Fruit fly (Drosophila melanogaster) whole organism, embryonic: ENCODE data around the gene rngo.

Experiments
- BEAF-32 ChIP-seq: fragments of 200-800 bp; sonication (Bioruptor generic); optimal IDR thresholded peaks from 3 replicates; lab custom pipeline; 2017; ENCODE audit warnings: missing biosample characterization, missing genetic modification characterization, mild to moderate bottlenecking, moderate library complexity, missing genetic modification reagents
- Bteb2 ChIP-seq: fragments of 200-800 bp; sonication (Bioruptor generic); optimal IDR thresholded peaks from 2 replicates; lab custom pipeline; 2016; ENCODE audit warnings: missing biosample characterization, missing genetic modification characterization
- CG10462 ChIP-seq: fragments of 200-800 bp; sonication (Bioruptor generic); optimal IDR thresholded peaks from 2 replicates; lab custom pipeline; 2016; ENCODE audit warnings: missing biosample characterization, missing genetic modification characterization
- CG10565 ChIP-seq: fragments of 200-800 bp; sonication (Bioruptor generic); optimal IDR thresholded peaks from 3 replicates; lab custom pipeline; 2016; ENCODE audit warnings: missing biosample characterization, mild to moderate bottlenecking, missing genetic modification characterization
- CG10654 ChIP-seq: fragments of 200-800 bp; sonication (Bioruptor generic); optimal IDR thresholded peaks from 2 replicates; lab custom pipeline; 2016; ENCODE audit warnings: missing biosample characterization, missing genetic modification characterization
- CG11456 ChIP-seq: fragments of 200-800 bp; sonication (Bioruptor generic); IDR thresholded peaks from 3 replicates; pipeline ENCODE4 v1.3.6; 2022; ENCODE audit warnings: missing biosample characterization, missing genetic modification characterization
- CG12155 ChIP-seq: fragments of 200-800 bp; sonication (Bioruptor generic); optimal IDR thresholded peaks from 3 replicates; lab custom pipeline; 2016; ENCODE audit warnings: missing biosample characterization, missing genetic modification characterization
- CG17802 ChIP-seq: fragments of 200-800 bp; sonication (Bioruptor generic); optimal IDR thresholded peaks from 2 replicates; lab custom pipeline; 2018; ENCODE audit warnings: missing biosample characterization, mild to moderate bottlenecking, missing genetic modification characterization, moderate library complexity
- CG2199 ChIP-seq: fragments of 200-800 bp; sonication (Bioruptor generic); IDR thresholded peaks from 3 replicates; pipeline ENCODE4 v1.3.6; 2022; ENCODE audit warnings: missing biosample characterization, missing genetic modification characterization
- CG2889 ChIP-seq: fragments of 200-800 bp; sonication (Bioruptor generic); IDR thresholded peaks from 3 replicates; pipeline ENCODE4 v1.3.6; 2022; ENCODE audit warnings: missing biosample characterization, missing genetic modification characterization
- CG33213 ChIP-seq: fragments of 200-800 bp; sonication (Bioruptor generic); optimal IDR thresholded peaks from 3 replicates; lab custom pipeline; 2016; ENCODE audit warnings: missing biosample characterization, missing genetic modification characterization
- CG34224 ChIP-seq: fragments of 200-800 bp; sonication (Bioruptor generic); IDR thresholded peaks from 3 replicates; pipeline ENCODE4 v1.3.6; 2022; ENCODE audit warnings: missing biosample characterization, missing genetic modification characterization; ENCODE audit not compliant: partially characterized antibody
- CG3838 ChIP-seq: fragments of 200-800 bp; sonication (Bioruptor generic); optimal IDR thresholded peaks from 3 replicates; lab custom pipeline; 2016; ENCODE audit warnings: missing biosample characterization, missing genetic modification characterization
- CG4820 ChIP-seq: fragments of 200-800 bp; sonication (Bioruptor generic); optimal IDR thresholded peaks from 3 replicates; lab custom pipeline; 2016; ENCODE audit warnings: missing biosample characterization, missing genetic modification characterization
- CG6272 ChIP-seq: fragments of 200-800 bp; sonication (Bioruptor generic); IDR thresholded peaks from 2 replicates; pipeline ENCODE4 v1.3.6; 2022; ENCODE audit warnings: missing biosample characterization, missing genetic modification characterization
- CG6683 ChIP-seq: fragments of 200-800 bp; sonication (Bioruptor generic); optimal IDR thresholded peaks from 2 replicates; lab custom pipeline; 2017; ENCODE audit warnings: missing biosample characterization, mild to moderate bottlenecking, missing genetic modification characterization, missing genetic modification reagents
- CG6854 ChIP-seq: fragments of 200-800 bp; sonication (Bioruptor generic); optimal IDR thresholded peaks from 3 replicates; lab custom pipeline; 2017; ENCODE audit warnings: missing biosample characterization, mild to moderate bottlenecking, missing genetic modification characterization
- CG7928 ChIP-seq: fragments of 200-800 bp; sonication (Bioruptor generic); optimal IDR thresholded peaks from 2 replicates; lab custom pipeline; 2017; ENCODE audit warnings: missing biosample characterization, mild to moderate bottlenecking, missing genetic modification characterization
- CG7963 ChIP-seq: fragments of 200-800 bp; sonication (Bioruptor generic); IDR thresholded peaks from 3 replicates; pipeline ENCODE4 v1.3.6; 2022; ENCODE audit warnings: missing biosample characterization, missing genetic modification characterization; ENCODE audit not compliant: partially characterized antibody
- CG8089 ChIP-seq: fragments of 200-800 bp; sonication (Bioruptor generic); optimal IDR thresholded peaks from 3 replicates; lab custom pipeline; 2016; ENCODE audit warnings: missing biosample characterization, missing genetic modification characterization
- CG9437 ChIP-seq: fragments of 200-800 bp; sonication (Bioruptor generic); optimal IDR thresholded peaks from 2 replicates; lab custom pipeline; 2018; ENCODE audit warnings: missing biosample characterization, mild to moderate bottlenecking, missing genetic modification characterization
- CG9876 ChIP-seq: fragments of 200-800 bp; sonication (Bioruptor generic); optimal IDR thresholded peaks from 2 replicates; lab custom pipeline; 2016; ENCODE audit warnings: missing biosample characterization, missing genetic modification characterization
- CTCF ChIP-seq: fragments of 200-800 bp; sonication (Bioruptor generic); optimal IDR thresholded peaks from 2 replicates; lab custom pipeline; 2017; ENCODE audit warnings: missing biosample characterization, mild to moderate bottlenecking, missing genetic modification characterization, moderate library complexity
- E2f1 ChIP-seq: fragments of 200-800 bp; sonication (Bioruptor generic); IDR thresholded peaks from 2 replicates; pipeline ENCODE4 v1.3.6; 2022; ENCODE audit warnings: missing biosample characterization, missing genetic modification characterization
- Fer1 ChIP-seq: fragments of 200-800 bp; sonication (Bioruptor generic); optimal IDR thresholded peaks from 2 replicates; lab custom pipeline; 2017; ENCODE audit warnings: missing biosample characterization, mild to moderate bottlenecking, missing genetic modification characterization
- H15 ChIP-seq: fragments of 200-800 bp; sonication (Bioruptor generic); IDR thresholded peaks from 3 replicates; pipeline ENCODE4 v1.3.6; 2022; ENCODE audit warnings: missing biosample characterization, missing genetic modification characterization
- Kr ChIP-seq: fragments of 200-800 bp; sonication (Bioruptor generic); optimal IDR thresholded peaks from 2 replicates; lab custom pipeline; 2017; ENCODE audit warnings: missing biosample characterization, mild to moderate bottlenecking, missing genetic modification characterization
- Nf-YC ChIP-seq: fragments of 200-800 bp; optimal IDR thresholded peaks from 3 replicates; lab custom pipeline; 2019; ENCODE audit warnings: missing biosample characterization, mild to moderate bottlenecking, missing genetic modification characterization, moderate library complexity
- PHDP ChIP-seq: fragments of 200-800 bp; sonication (Bioruptor generic); optimal IDR thresholded peaks from 3 replicates; lab custom pipeline; 2018; ENCODE audit warnings: missing biosample characterization, mild to moderate bottlenecking, missing genetic modification characterization, moderate library complexity
- Rx ChIP-seq: fragments of 200-800 bp; sonication (Bioruptor generic); IDR thresholded peaks from 2 replicates; pipeline ENCODE4 v1.3.6; 2022; ENCODE audit warnings: missing biosample characterization, missing genetic modification characterization
- Usf ChIP-seq: fragments of 200-800 bp; sonication (Bioruptor generic); optimal IDR thresholded peaks from 2 replicates; lab custom pipeline; 2017; ENCODE audit warnings: missing genotype, missing biosample characterization, missing genetic modification characterization
- ac ChIP-seq: fragments of 200-800 bp; sonication (Bioruptor generic); optimal IDR thresholded peaks from 3 replicates; lab custom pipeline; 2017; ENCODE audit warnings: missing biosample characterization, mild to moderate bottlenecking, missing genetic modification characterization
- chn ChIP-seq: fragments of 200-800 bp; sonication (Bioruptor generic); optimal IDR thresholded peaks from 2 replicates; lab custom pipeline; 2016; ENCODE audit warnings: missing biosample characterization, missing genetic modification characterization
- corto ChIP-seq: fragments of 200-800 bp; sonication (Bioruptor generic); optimal IDR thresholded peaks from 2 replicates; lab custom pipeline; 2016; ENCODE audit warnings: missing biosample characterization, mild to moderate bottlenecking, missing genetic modification characterization, moderate library complexity
- dmrt11E ChIP-seq: fragments of 200-800 bp; sonication (Bioruptor generic); optimal IDR thresholded peaks from 3 replicates; lab custom pipeline; 2018; ENCODE audit warnings: missing biosample characterization, mild to moderate bottlenecking, missing genetic modification characterization, moderate library complexity
- gcm ChIP-seq: fragments of 200-800 bp; sonication (Bioruptor generic); optimal IDR thresholded peaks from 2 replicates; lab custom pipeline; 2019; ENCODE audit warnings: missing biosample characterization, mild to moderate bottlenecking, missing genetic modification characterization, moderate library complexity
- hth ChIP-seq: fragments of >200 bp; optimal IDR thresholded peaks from 2 replicates; lab custom pipeline; 2017; ENCODE audit warnings: inconsistent platforms
- kay ChIP-seq: fragments of 200-800 bp; sonication (Bioruptor generic); optimal IDR thresholded peaks from 2 replicates; lab custom pipeline; 2016; ENCODE audit warnings: missing biosample characterization, missing genetic modification characterization
- kni ChIP-seq: fragments of 200-800 bp; sonication (Bioruptor generic); optimal IDR thresholded peaks from 3 replicates; lab custom pipeline; 2017; ENCODE audit warnings: mild to moderate bottlenecking, missing biosample characterization, missing genetic modification reagents, missing genetic modification characterization
- knrl ChIP-seq: fragments of 200-800 bp; sonication (Bioruptor generic); IDR thresholded peaks from 3 replicates; pipeline ENCODE4 v1.3.6; 2022; ENCODE audit warnings: missing biosample characterization, missing genetic modification characterization; ENCODE audit not compliant: partially characterized antibody
- lab ChIP-seq: fragments of 200-800 bp; sonication (Bioruptor generic); optimal IDR thresholded peaks from 3 replicates; lab custom pipeline; 2017; ENCODE audit warnings: missing biosample characterization, missing genetic modification characterization, mild to moderate bottlenecking, moderate library complexity, missing genetic modification reagents
- prd ChIP-seq, 3 experiments: fragments of >200 bp in 2 of 3; fragments of 200-800 bp in 1 of 3; sonication (Bioruptor generic) in 1 of 3; optimal IDR thresholded peaks in 2 of 3; IDR thresholded peaks in 1 of 3; 2 replicates in 2 of 3; 3 replicates in 1 of 3; pipeline versions ENCODE4 v1.3.6 to Lab custom; 2017 to 2022; ENCODE audit warnings: missing biosample characterization in 1 of 3, missing genetic modification characterization in 1 of 3
- salm ChIP-seq: fragments of 200-800 bp; sonication (Bioruptor generic); optimal IDR thresholded peaks from 2 replicates; lab custom pipeline; 2018; ENCODE audit warnings: missing biosample characterization, mild to moderate bottlenecking, missing genetic modification characterization
- ssp ChIP-seq: fragments of 200-800 bp; sonication (Bioruptor generic); IDR thresholded peaks from 2 replicates; pipeline ENCODE4 v1.3.6; 2022; ENCODE audit warnings: missing biosample characterization, missing genetic modification characterization
- stc ChIP-seq: fragments of 200-800 bp; sonication (Bioruptor generic); IDR thresholded peaks from 2 replicates; pipeline ENCODE4 v1.3.6; 2022; ENCODE audit warnings: missing biosample characterization, missing genetic modification characterization
- tap ChIP-seq: fragments of 200-800 bp; optimal IDR thresholded peaks from 3 replicates; lab custom pipeline; 2019; ENCODE audit warnings: missing biosample characterization, mild to moderate bottlenecking, missing genetic modification characterization, moderate library complexity
- toy ChIP-seq: fragments of 200-800 bp; sonication (Bioruptor generic); IDR thresholded peaks from 2 replicates; pipeline ENCODE4 v1.3.6; 2022; ENCODE audit warnings: missing biosample characterization, missing genetic modification characterization
- trh ChIP-seq: fragments of 200-800 bp; sonication (Bioruptor generic); optimal IDR thresholded peaks from 2 replicates; lab custom pipeline; 2016; ENCODE audit warnings: missing biosample characterization, missing genetic modification characterization
- tup ChIP-seq: fragments of 200-800 bp; sonication (Bioruptor generic); optimal IDR thresholded peaks from 2 replicates; lab custom pipeline; 2016; ENCODE audit warnings: missing biosample characterization, mild to moderate bottlenecking, missing genetic modification characterization, moderate library complexity
- tx ChIP-seq: fragments of 200-800 bp; sonication (Bioruptor generic); optimal IDR thresholded peaks from 2 replicates; lab custom pipeline; 2016; ENCODE audit warnings: missing biosample characterization, missing genetic modification characterization
- usp ChIP-seq: fragments of >200 bp; optimal IDR thresholded peaks from 2 replicates; lab custom pipeline; 2017; ENCODE audit warnings: missing biosample characterization, missing genetic modification characterization
- zfh2 ChIP-seq: fragments of 200-800 bp; sonication (Bioruptor generic); optimal IDR thresholded peaks from 2 replicates; lab custom pipeline; 2016; ENCODE audit warnings: missing biosample characterization, missing genetic modification characterization

Gene rngo

dm6 chrX:16441245-16441644 lies at the start of gene rngo, which contains the start of gene Cdc50 (continued):
- TF ChIP-seq CG9437 (no peak), Nf-YC (tag; lab: Kevin White, UChicago) (no peak), CG2199 (GFP tag; lab: Robert Waterston, UW) (no peak), gcm (GFP tag; lab: Kevin White, UChicago) (no peak), BEAF-32 (GFP tag; lab: Kevin White, UChicago) (peak; percentile 98), prd (optimal IDR thresholded peaks at IDR 0.05; lab: Kevin White, UChicago) (no peak), prd (GFP tag; IDR thresholded peaks at IDR 0.05; lab: Robert Waterston, UW) (no peak), dmrt11E (tag; lab: Kevin White, UChicago) (peak; percentile 28), chn (GFP tag; lab: Kevin White, UChicago) (no peak), lab (GFP tag; lab: Kevin White, UChicago) (no peak), CG17802 (tag; lab: Kevin White, UChicago) (no peak), CG8089 (GFP tag; lab: Kevin White, UChicago) (no peak), CG11456 (GFP tag; lab: Robert Waterston, UW) (no peak), CG33213 (GFP tag; lab: Kevin White, UChicago) (peak; percentile 23), CG6854 (no peak), E2f1 (GFP tag; lab: Robert Waterston, UW) (no peak), Bteb2 (GFP tag; lab: Kevin White, UChicago) (no peak), CG10565 (GFP tag; lab: Kevin White, UChicago) (no peak), knrl (GFP tag; lab: Robert Waterston, UW) (peak; percentile 98), Kr (GFP tag; lab: Kevin White, UChicago) (no peak), toy (GFP tag; lab: Robert Waterston, UW) (no peak), salm (no peak), CTCF (GFP tag; lab: Kevin White, UChicago) (peak; percentile 46), trh (no peak), Fer1 (GFP tag; lab: Kevin White, UChicago) (peak; percentile 31), hth (lab: Kevin White, UChicago) (no peak), CG7928 (GFP tag; lab: Kevin White, UChicago) (no peak), CG2889 (no peak), CG7963 (GFP tag; lab: Robert Waterston, UW) (peak; percentile 92), CG12155 (GFP tag; lab: Kevin White, UChicago) (no peak), corto (GFP tag; lab: Kevin White, UChicago) (no peak), tap (no peak), Rx (no peak), CG34224 (GFP tag; lab: Robert Waterston, UW) (peak; percentile 98), kni (GFP tag; lab: Kevin White, UChicago) (no peak)

- TF ChIP-seq Usf (GFP tag; lab: Kevin White, UChicago) (peak; percentile 23), tup (GFP tag; lab: Kevin White, UChicago) (peak; percentile 37), stc (GFP tag; lab: Robert Waterston, UW) (peak; percentile 79), CG10654 (peak; percentile 60), zfh2 (peak; percentile 55), H15 (GFP tag; lab: Robert Waterston, UW) (peak; percentile 65), ssp (GFP tag; lab: Robert Waterston, UW) (peak; percentile 53; the same call in 1 of the 2 replicates), CG6272 (peak; percentile 60; the same call in 1 of the 2 replicates), kay (peak; percentile 47), CG3838 (GFP tag; lab: Kevin White, UChicago) (peak; percentile 8), PHDP (peak; percentile 89), CG6683 (GFP tag; lab: Kevin White, UChicago) (peak; percentile 56), CG4820 (GFP tag; lab: Kevin White, UChicago) (peak; percentile 52), ac (GFP tag; lab: Kevin White, UChicago) (no peak), usp (GFP tag; lab: Kevin White, UChicago) (no peak), CG10462 (GFP tag; lab: Kevin White, UChicago) (peak; percentile 43), CG9876 (GFP tag; lab: Kevin White, UChicago) (no peak), tx (GFP tag; lab: Kevin White, UChicago) (peak; percentile 53), CG10565 (GFP tag; lab: Kevin White, UChicago) (no peak)
Measured at dm6 chrX:16403811-16404420, 37.3 kb upstream of the rngo start.
